Fruit fly (Drosophila melanogaster) S2 (cell line): Measurements from ENCODE around the gene HDAC4.

Experiments
- CG8478 ChIP-seq: fragments of >200 bp; optimal IDR thresholded peaks from 2 replicates; lab custom pipeline; 2018
- CTCF ChIP-seq, 2 experiments: fragments of >200 bp; optimal IDR thresholded peaks; 2 replicates each; lab custom pipeline; 2018

HDAC4 gene

dm6 chrX:13285749-13286336 is 411 bp upstream of the HDAC4 start:
- no peak for TF ChIP-seq CG8478 (lab: Kevin White, UChicago)
- TF ChIP-seq CTCF (optimal IDR thresholded peaks at IDR 0.05; lab: Kevin White, UChicago), result no peak

- TF ChIP-seq CG8478 (lab: Kevin White, UChicago) (no peak), CTCF (optimal IDR thresholded peaks at IDR 0.05; lab: Kevin White, UChicago) (no peak)
Observed at dm6 chrX:13284548-13284974, 871 bp downstream of the HDAC4 start.

DNA sequence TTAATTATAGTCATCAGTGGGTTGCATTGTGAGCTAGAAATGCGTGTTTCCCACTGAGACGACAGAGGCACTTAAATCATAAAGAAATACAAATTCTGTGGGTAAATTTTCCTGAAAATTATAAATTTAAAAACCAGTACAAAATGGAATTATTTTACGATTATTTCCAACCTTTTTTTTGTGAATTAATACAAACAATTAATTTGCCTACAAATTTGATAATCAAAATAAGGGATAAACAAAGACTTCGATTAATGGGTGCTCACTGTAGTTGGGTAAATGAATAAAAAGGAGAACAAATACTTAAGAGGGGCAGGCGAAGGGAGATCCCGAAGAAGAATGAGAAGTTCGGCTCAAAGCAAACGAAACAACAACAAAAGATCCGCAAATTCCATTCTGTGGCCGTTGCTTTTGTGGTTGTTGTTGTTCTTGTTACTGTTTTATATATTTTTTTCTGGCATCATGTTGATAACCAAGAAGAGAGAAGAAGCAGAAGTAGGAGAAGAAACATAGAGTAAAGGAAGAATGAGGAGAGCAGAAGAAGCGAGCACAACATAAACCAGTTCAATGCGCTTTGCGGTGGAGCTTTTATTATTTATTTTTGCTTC is 1.4 kb downstream of the HDAC4 start:
- TF ChIP-seq CG8478 (lab: Kevin White, UChicago) (no peak), CTCF (optimal IDR thresholded peaks at IDR 0.05; lab: Kevin White, UChicago) (no peak)

- TF ChIP-seq CG8478 (lab: Kevin White, UChicago), result no peak
- TF ChIP-seq CTCF (optimal IDR thresholded peaks at IDR 0.05; lab: Kevin White, UChicago), result no peak
Observed at dm6 chrX:13282717-13283116, 2.7 kb downstream of the HDAC4 start.

DNA sequence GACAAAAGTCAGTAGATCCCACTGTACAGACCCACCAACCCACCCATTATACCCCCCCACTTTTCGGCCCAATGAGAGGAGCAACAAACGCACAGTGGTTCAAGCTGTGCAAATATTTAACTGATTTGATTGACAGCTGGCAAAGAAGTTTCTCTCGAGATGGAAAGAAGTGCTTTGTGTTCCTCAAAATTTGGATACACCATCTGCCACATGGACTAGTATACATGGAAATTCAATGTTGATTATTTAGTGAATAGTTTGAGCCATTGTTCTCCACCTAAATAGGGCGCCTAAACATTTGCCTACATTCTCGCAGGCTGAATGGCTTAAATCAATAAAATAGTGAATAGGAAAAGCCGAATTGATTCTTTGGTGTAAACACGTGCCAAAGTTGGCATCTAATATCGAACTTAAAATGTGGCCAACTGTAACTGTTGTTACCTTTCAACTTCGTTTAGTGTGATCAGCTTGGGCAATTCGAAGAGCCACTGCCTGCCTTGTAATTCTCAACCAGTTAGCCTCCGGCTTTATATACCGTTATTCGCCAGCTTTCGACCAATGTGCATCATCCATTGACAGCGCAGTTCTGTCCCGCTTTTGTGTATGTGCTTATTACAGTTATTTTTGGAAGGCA is 4.1 kb downstream of the HDAC4 start:
- TF ChIP-seq CTCF (optimal IDR thresholded peaks at IDR 0.05; lab: Kevin White, UChicago) (no peak), CG8478 (lab: Kevin White, UChicago) (no peak)

dm6 chrX:13280738-13281137 is 4.7 kb downstream of the HDAC4 start:
- TF ChIP-seq CTCF (optimal IDR thresholded peaks at IDR 0.05; lab: Kevin White, UChicago) (no peak), CG8478 (lab: Kevin White, UChicago) (no peak)

DNA sequence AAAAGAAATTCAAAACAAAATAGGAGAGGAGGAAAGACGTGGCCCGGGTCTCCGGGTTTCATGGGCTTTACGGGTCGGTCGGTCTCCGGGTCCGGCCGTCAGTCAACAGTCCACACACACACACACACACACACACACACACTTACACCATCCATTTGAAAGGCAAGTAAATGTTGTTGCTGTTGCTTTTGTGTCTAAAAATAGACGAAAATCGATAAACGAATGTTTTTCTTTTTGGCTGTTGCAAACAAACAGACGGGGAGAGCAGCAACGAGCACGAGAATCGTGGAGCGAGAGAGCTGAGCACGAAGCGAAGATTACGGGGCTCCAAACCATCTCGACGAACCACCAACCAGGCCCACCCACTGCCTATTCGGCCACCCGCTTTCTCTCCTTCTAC is 5.2 kb downstream of the HDAC4 start:
- TF ChIP-seq CG8478 (lab: Kevin White, UChicago) (no peak), CTCF (optimal IDR thresholded peaks at IDR 0.05; lab: Kevin White, UChicago) (no peak)

- TF ChIP-seq CG8478 (lab: Kevin White, UChicago), result no peak
- TF ChIP-seq CTCF (optimal IDR thresholded peaks at IDR 0.05; lab: Kevin White, UChicago), result no peak
Observed at dm6 chrX:13278468-13278982, 6.9 kb downstream of the HDAC4 start.

dm6 chrX:13277580-13278467 is 7.6 kb downstream of the HDAC4 start:
- TF ChIP-seq CTCF (optimal IDR thresholded peaks at IDR 0.05; lab: Kevin White, UChicago), result no peak
- no peak for TF ChIP-seq CG8478 (lab: Kevin White, UChicago)

dm6 chrX:13277148-13277547 is 8.3 kb downstream of the HDAC4 start:
- TF ChIP-seq CG8478 (lab: Kevin White, UChicago) (no peak), CTCF (optimal IDR thresholded peaks at IDR 0.05; lab: Kevin White, UChicago) (no peak)

- TF ChIP-seq CG8478 (lab: Kevin White, UChicago), result no peak
- TF ChIP-seq CTCF (optimal IDR thresholded peaks at IDR 0.05; lab: Kevin White, UChicago), result no peak
Observed at dm6 chrX:13276713-13277112, 8.7 kb downstream of the HDAC4 start.

dm6 chrX:13275139-13275538 is 10.3 kb downstream of the HDAC4 start:
- TF ChIP-seq CG8478 (lab: Kevin White, UChicago) (no peak), CTCF (optimal IDR thresholded peaks at IDR 0.05; lab: Kevin White, UChicago) (no peak)

DNA sequence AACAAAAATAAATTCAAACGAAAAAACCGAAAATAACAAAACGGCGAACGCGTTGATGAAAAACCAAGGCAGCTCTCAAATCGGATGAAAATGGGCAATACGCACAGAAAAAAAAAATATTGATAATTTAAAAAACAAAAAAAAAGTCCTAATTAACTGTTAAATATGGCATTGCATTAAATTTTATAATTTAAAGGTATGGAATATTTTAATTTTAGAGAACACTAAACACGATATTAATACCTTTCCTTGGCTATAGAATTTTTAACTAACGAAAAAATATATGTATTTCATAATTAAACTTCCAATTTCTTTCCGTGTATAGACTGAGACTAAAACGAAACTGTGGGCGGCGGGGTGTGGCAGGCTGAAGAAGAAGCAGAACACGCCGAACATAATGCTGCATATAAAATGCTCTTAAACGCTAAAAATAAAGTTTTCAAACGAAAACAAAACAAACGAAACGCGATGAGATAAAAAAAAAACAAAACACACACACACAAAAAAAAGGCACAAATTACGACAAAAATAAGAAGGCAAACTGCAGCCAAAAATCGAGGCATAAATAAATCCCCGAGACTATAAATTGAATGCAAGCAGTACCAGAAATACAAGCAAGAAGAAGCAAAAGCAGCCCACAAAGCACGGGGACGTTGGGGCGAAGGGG is 10.9 kb downstream of the HDAC4 start:
- no peak for TF ChIP-seq CTCF (optimal IDR thresholded peaks at IDR 0.05; lab: Kevin White, UChicago)
- TF ChIP-seq CG8478 (lab: Kevin White, UChicago), result no peak

dm6 chrX:13273417-13273816 is 12.0 kb downstream of the HDAC4 start:
- no peak for TF ChIP-seq CG8478 (lab: Kevin White, UChicago)
- TF ChIP-seq CTCF (optimal IDR thresholded peaks at IDR 0.05; lab: Kevin White, UChicago), result no peak
